Worm (Caenorhabditis elegans) whole organism, midembryonic: ENCODE results near the gene pnk-4.

Source experiments
- T22C8.4 ChIP-seq: fragments of 200-800 bp; sonication (Bioruptor generic); IDR thresholded peaks from 2 replicates; pipeline ENCODE4 v1.3.6; 2022; ENCODE audit warnings: missing genetic modification characterization, missing compliant biosample characterization
- cog-1 ChIP-seq: sonication (generic microtip); optimal IDR thresholded peaks from 2 replicates; lab custom pipeline; 2016; ENCODE audit warnings: missing genetic modification characterization, missing compliant biosample characterization
- flt-1 ChIP-seq: fragments of 200-800 bp; sonication (Bioruptor generic); IDR thresholded peaks from 2 replicates; pipeline ENCODE4 v1.3.6; 2022; ENCODE audit warnings: missing genetic modification characterization, missing compliant biosample characterization
- klf-2 ChIP-seq: fragments of 200-800 bp; sonication (Bioruptor generic); conservative IDR thresholded peaks from 2 replicates; pipeline ENCODE4 v1.3.6; 2022; ENCODE audit warnings: missing genetic modification reagents, missing genetic modification characterization, missing compliant biosample characterization
- med-1 ChIP-seq: sonication (generic microtip); optimal IDR thresholded peaks from 2 replicates; lab custom pipeline; 2017; ENCODE audit warnings: missing genetic modification characterization, mild to moderate bottlenecking, missing compliant biosample characterization, antibody characterized with exemption, missing genetic modification reagents; ENCODE audit not compliant: insufficient read depth
- ref-1 ChIP-seq: fragments of 200-800 bp; sonication (Bioruptor generic); conservative IDR thresholded peaks from 2 replicates; pipeline ENCODE4 v1.3.6; 2022; ENCODE audit warnings: missing genetic modification reagents, missing genetic modification characterization, missing compliant biosample characterization
- tab-1 ChIP-seq: fragments of 200-800 bp; sonication (Bioruptor generic); IDR thresholded peaks from 2 replicates; pipeline ENCODE4 v1.3.6; 2022; ENCODE audit warnings: missing genetic modification characterization, missing compliant biosample characterization
- ztf-23 ChIP-seq: fragments of 200-800 bp; sonication (Bioruptor generic); IDR thresholded peaks from 2 replicates; pipeline ENCODE4 v1.3.6; 2022; ENCODE audit warnings: missing genetic modification reagents, missing genetic modification characterization, missing compliant biosample characterization
- ztf-29 ChIP-seq: fragments of 200-800 bp; sonication (Bioruptor generic); IDR thresholded peaks from 2 replicates; pipeline ENCODE4 v1.3.6; 2022; ENCODE audit warnings: missing genetic modification reagents, missing genetic modification characterization, missing compliant biosample characterization

The pnk-4 gene

ce11 chrX:5087366-5087891, at the start of gene pnk-4:
pnk-4 (plus strand) TSS chrX:5087841.
- TF ChIP-seq tab-1 (GFP tag; lab: Robert Waterston, UW) (no peak), ztf-29 (GFP tag; lab: Robert Waterston, UW) (no peak), klf-2 (no peak), T22C8.4 (GFP tag; lab: Robert Waterston, UW) (no peak), flt-1 (GFP tag; lab: Robert Waterston, UW) (no peak), med-1 (no peak), cog-1 (tag; lab: Kevin White, UChicago) (no peak), ref-1 (no peak), ztf-23 (GFP tag; lab: Robert Waterston, UW) (no peak)

- TF ChIP-seq cog-1 (tag; lab: Kevin White, UChicago) (no peak), ztf-23 (GFP tag; lab: Robert Waterston, UW) (no peak), ref-1 (no peak)
These were observed 48.8 kb upstream of the pnk-4 start for ce11 chrX:5038812-5039211.

ce11 chrX:5040038-5040437, 47.6 kb upstream of the pnk-4 start:
- TF ChIP-seq flt-1 (GFP tag; lab: Robert Waterston, UW), result no peak
- no peak for TF ChIP-seq klf-2
- no peak for TF ChIP-seq tab-1 (GFP tag; lab: Robert Waterston, UW)
- TF ChIP-seq T22C8.4 (GFP tag; lab: Robert Waterston, UW), result no peak
- TF ChIP-seq ztf-23 (GFP tag; lab: Robert Waterston, UW), result no peak
- TF ChIP-seq cog-1 (tag; lab: Kevin White, UChicago), result no peak
- TF ChIP-seq med-1, result no peak
- no peak for TF ChIP-seq ztf-29 (GFP tag; lab: Robert Waterston, UW)
- no peak for TF ChIP-seq ref-1

ce11 chrX:5043887-5044286, 43.8 kb upstream of the pnk-4 start, which contains the start of gene Y64H9A.2:
Y64H9A.2 (plus strand) TSS chrX:5043976.
- TF ChIP-seq T22C8.4 (GFP tag; lab: Robert Waterston, UW), result no peak
- TF ChIP-seq ztf-29 (GFP tag; lab: Robert Waterston, UW), result no peak
- TF ChIP-seq ztf-23 (GFP tag; lab: Robert Waterston, UW), result no peak
- no peak for TF ChIP-seq med-1
- TF ChIP-seq flt-1 (GFP tag; lab: Robert Waterston, UW), result no peak
- TF ChIP-seq klf-2, result no peak
- TF ChIP-seq ref-1, result no peak
- TF ChIP-seq tab-1 (GFP tag; lab: Robert Waterston, UW), result no peak
- TF ChIP-seq cog-1 (tag; lab: Kevin White, UChicago), result no peak

- no peak for TF ChIP-seq ztf-23 (GFP tag; lab: Robert Waterston, UW)
- no peak for TF ChIP-seq flt-1 (GFP tag; lab: Robert Waterston, UW)
- TF ChIP-seq med-1, result no peak
- no peak for TF ChIP-seq klf-2
- TF ChIP-seq T22C8.4 (GFP tag; lab: Robert Waterston, UW), result no peak
- TF ChIP-seq tab-1 (GFP tag; lab: Robert Waterston, UW), result no peak
- TF ChIP-seq cog-1 (tag; lab: Kevin White, UChicago), result no peak
- no peak for TF ChIP-seq ref-1
- no peak for TF ChIP-seq ztf-29 (GFP tag; lab: Robert Waterston, UW)
These were observed 28.5 kb upstream of the pnk-4 start, which contains the start of gene C24H10.4 for ce11 chrX:5059163-5059562. C24H10.4 (minus strand) TSS chrX:5059263.

ce11 chrX:5060756-5061155, 26.9 kb upstream of the pnk-4 start, which contains the start of gene C24H10.3:
C24H10.3 (plus strand) TSS chrX:5061056.
- TF ChIP-seq tab-1 (GFP tag; lab: Robert Waterston, UW), result no peak
- TF ChIP-seq ztf-23 (GFP tag; lab: Robert Waterston, UW), result no peak
- TF ChIP-seq cog-1 (tag; lab: Kevin White, UChicago), result no peak
- TF ChIP-seq flt-1 (GFP tag; lab: Robert Waterston, UW), result no peak
- TF ChIP-seq ref-1, result no peak
- TF ChIP-seq med-1, result no peak
- TF ChIP-seq T22C8.4 (GFP tag; lab: Robert Waterston, UW), result no peak

- TF ChIP-seq flt-1 (GFP tag; lab: Robert Waterston, UW) (no peak), tab-1 (GFP tag; lab: Robert Waterston, UW) (no peak), med-1 (no peak), klf-2 (no peak), ztf-29 (GFP tag; lab: Robert Waterston, UW) (no peak), ref-1 (no peak), cog-1 (tag; lab: Kevin White, UChicago) (no peak), T22C8.4 (GFP tag; lab: Robert Waterston, UW) (no peak), ztf-23 (GFP tag; lab: Robert Waterston, UW) (no peak)
These were observed 25.9 kb upstream of the pnk-4 start for ce11 chrX:5061763-5062162.

- TF ChIP-seq cog-1 (tag; lab: Kevin White, UChicago), result peak; percentile 7
- TF ChIP-seq ztf-23 (GFP tag; lab: Robert Waterston, UW), result 0 out of 2 replicates have a peak, but pooled peaks have one; percentile 9
- peak; percentile 58; the same call in 1 of the 2 replicates for TF ChIP-seq flt-1 (GFP tag; lab: Robert Waterston, UW)
- no peak for TF ChIP-seq ztf-29 (GFP tag; lab: Robert Waterston, UW)
- TF ChIP-seq tab-1 (GFP tag; lab: Robert Waterston, UW), result 0 out of 2 replicates have a peak, but pooled peaks have one; percentile 56
These were observed 23.6 kb upstream of the pnk-4 start, which contains the start of gene C24H10.2 for ce11 chrX:5063750-5064652. C24H10.2 (plus strand) TSS chrX:5064602.

ce11 chrX:5066570-5066969, 21.1 kb upstream of the pnk-4 start:
- no peak for TF ChIP-seq ref-1
- TF ChIP-seq flt-1 (GFP tag; lab: Robert Waterston, UW), result no peak
- TF ChIP-seq ztf-29 (GFP tag; lab: Robert Waterston, UW), result no peak
- no peak for TF ChIP-seq tab-1 (GFP tag; lab: Robert Waterston, UW)
- no peak for TF ChIP-seq med-1
- TF ChIP-seq cog-1 (tag; lab: Kevin White, UChicago), result no peak
- no peak for TF ChIP-seq ztf-23 (GFP tag; lab: Robert Waterston, UW)
- no peak for TF ChIP-seq klf-2
- TF ChIP-seq T22C8.4 (GFP tag; lab: Robert Waterston, UW), result no peak
